Worm (Caenorhabditis elegans) whole organism, young adult: ENCODE data around the gene txt-10.

Experiments
- K11D2.4 ChIP-seq: fragments of 200-800 bp; sonication (Bioruptor generic); IDR thresholded peaks from 2 replicates; pipeline ENCODE4 v1.3.6; 2022; ENCODE audit warnings: missing genetic modification reagents, missing genetic modification characterization, missing compliant biosample characterization
- aptf-3 ChIP-seq: fragments of 200-800 bp; sonication (Bioruptor generic); IDR thresholded peaks from 2 replicates; pipeline ENCODE4 v1.3.6; 2022; ENCODE audit warnings: missing genetic modification characterization, missing compliant biosample characterization
- athp-1 ChIP-seq: sonication (generic microtip); optimal IDR thresholded peaks from 2 replicates; lab custom pipeline; 2017; ENCODE audit warnings: mild to moderate bottlenecking, missing genetic modification characterization, missing compliant biosample characterization
- ceh-40 ChIP-seq: fragments of 200-800 bp; sonication (Bioruptor generic); IDR thresholded peaks from 2 replicates; pipeline ENCODE4 v1.3.6; 2022; ENCODE audit warnings: missing genetic modification characterization, missing compliant biosample characterization
- fkh-3 ChIP-seq: sonication (generic microtip); optimal IDR thresholded peaks from 2 replicates; lab custom pipeline; 2016; ENCODE audit warnings: mild to moderate bottlenecking, missing genetic modification characterization, missing compliant biosample characterization
- let-607 ChIP-seq, 2 experiments: fragments of 200-800 bp in 1 of 2; sonication (Bioruptor generic) in 1 of 2; sonication (generic microtip) in 1 of 2; optimal IDR thresholded peaks; 2 replicates each; lab custom pipeline; 2016 to 2018; ENCODE audit warnings: mild to moderate bottlenecking in 2 of 2, missing compliant biosample characterization in 2 of 2, missing genetic modification characterization in 2 of 2, moderate library complexity in 2 of 2, missing genotype in 1 of 2
- nfya-1 ChIP-seq: sonication (generic microtip); optimal IDR thresholded peaks from 2 replicates; lab custom pipeline; 2017; ENCODE audit warnings: antibody characterized with exemption, missing compliant biosample characterization, missing genetic modification characterization, borderline replicate concordance; ENCODE audit not compliant: insufficient read depth
- pha-4 ChIP-seq: fragments of 150-350 bp; sonication (generic microtip); optimal IDR thresholded peaks from 2 replicates; lab custom pipeline; 2014; ENCODE audit warnings: missing biosample characterization, missing genetic modification reagents, missing genetic modification characterization
- somi-1 ChIP-seq: fragments of 200-800 bp; sonication (Bioruptor generic); optimal IDR thresholded peaks from 2 replicates; lab custom pipeline; 2018; ENCODE audit warnings: mild to moderate bottlenecking, missing genetic modification characterization, missing compliant biosample characterization
- unc-130 ChIP-seq: sonication (generic microtip); optimal IDR thresholded peaks from 2 replicates; lab custom pipeline; 2016; ENCODE audit warnings: missing genetic modification reagents, missing genetic modification characterization, missing compliant biosample characterization
- unc-62 ChIP-seq: fragments of 150-350 bp; optimal IDR thresholded peaks from 2 replicates; lab custom pipeline; 2014; ENCODE audit warnings: missing biosample characterization, missing genetic modification reagents, missing genetic modification characterization

- TF ChIP-seq aptf-3 (GFP tag; lab: Robert Waterston, UW) (no peak), let-607 (tag; optimal IDR thresholded peaks at IDR 0.05; lab: Kevin White, UChicago) (no peak), fkh-3 (tag; lab: Kevin White, UChicago) (no peak), somi-1 (GFP tag; lab: Kevin White, UChicago) (no peak), K11D2.4 (no peak), nfya-1 (tag; lab: Kevin White, UChicago) (no peak), athp-1 (tag; lab: Kevin White, UChicago) (no peak), unc-62 (GFP tag; lab: Kevin White, UChicago) (no peak), ceh-40 (GFP tag; lab: Robert Waterston, UW) (no peak), pha-4 (tag; lab: Kevin White, UChicago) (no peak), unc-130 (GFP tag; lab: Kevin White, UChicago) (no peak)
Observed at ce11 chrV:10557094-10557493, 24.5 kb upstream of the txt-10 start.
